Fruit fly (Drosophila melanogaster) whole organism, embryonic: ENCODE results near the gene ppk.

Experiments used
- Adf1 ChIP-seq: fragments of 200-800 bp; sonication (Bioruptor generic); IDR thresholded peaks from 2 replicates; pipeline ENCODE4 v1.3.6; 2022; ENCODE audit warnings: missing biosample characterization, missing genetic modification characterization
- Atf3 ChIP-seq: fragments of 200-800 bp; sonication (Bioruptor generic); optimal IDR thresholded peaks from 3 replicates; lab custom pipeline; 2016; ENCODE audit warnings: missing biosample characterization, missing genetic modification characterization
- Bdp1 ChIP-seq: fragments of 200-800 bp; sonication (Bioruptor generic); optimal IDR thresholded peaks from 3 replicates; lab custom pipeline; 2016; ENCODE audit warnings: missing biosample characterization, missing genetic modification characterization
- CG11085 ChIP-seq: fragments of 200-800 bp; sonication (Bioruptor generic); IDR thresholded peaks from 2 replicates; pipeline ENCODE4 v1.3.6; 2022; ENCODE audit warnings: missing biosample characterization, missing genetic modification characterization
- CG11093 ChIP-seq: fragments of 200-800 bp; sonication (Bioruptor generic); IDR thresholded peaks from 3 replicates; pipeline ENCODE4 v1.3.6; 2022; ENCODE audit warnings: missing biosample characterization, missing genetic modification characterization
- CG12219 ChIP-seq: fragments of 200-800 bp; sonication (Bioruptor generic); optimal IDR thresholded peaks from 3 replicates; lab custom pipeline; 2018; ENCODE audit warnings: missing biosample characterization, mild to moderate bottlenecking, missing genetic modification characterization
- CG15073 ChIP-seq: fragments of 200-800 bp; sonication (Bioruptor generic); optimal IDR thresholded peaks from 2 replicates; lab custom pipeline; 2016; ENCODE audit warnings: missing biosample characterization, missing genetic modification characterization
- CG17359 ChIP-seq: fragments of 200-800 bp; sonication (Bioruptor generic); optimal IDR thresholded peaks from 3 replicates; lab custom pipeline; 2018; ENCODE audit warnings: missing biosample characterization, mild to moderate bottlenecking, missing genetic modification characterization, moderate library complexity
- CG17568 ChIP-seq: fragments of 200-800 bp; sonication (Bioruptor generic); optimal IDR thresholded peaks from 2 replicates; lab custom pipeline; 2018; ENCODE audit warnings: missing biosample characterization, mild to moderate bottlenecking, missing genetic modification characterization, moderate library complexity
- CG18262 ChIP-seq: fragments of 200-800 bp; optimal IDR thresholded peaks from 3 replicates; lab custom pipeline; 2019; ENCODE audit warnings: missing biosample characterization, mild to moderate bottlenecking, missing genetic modification characterization, moderate library complexity
- CG2889 ChIP-seq: fragments of 200-800 bp; sonication (Bioruptor generic); IDR thresholded peaks from 3 replicates; pipeline ENCODE4 v1.3.6; 2022; ENCODE audit warnings: missing biosample characterization, missing genetic modification characterization
- CG32532 ChIP-seq: fragments of 200-800 bp; sonication (Bioruptor generic); IDR thresholded peaks from 2 replicates; pipeline ENCODE4 v1.3.6; 2022; ENCODE audit warnings: missing biosample characterization, missing genetic modification characterization
- CG3281 ChIP-seq: fragments of 200-800 bp; sonication (Bioruptor generic); optimal IDR thresholded peaks from 3 replicates; lab custom pipeline; 2017; ENCODE audit warnings: missing biosample characterization, mild to moderate bottlenecking, missing genetic modification characterization
- CG4404 ChIP-seq: fragments of 200-800 bp; sonication (Bioruptor generic); IDR thresholded peaks from 2 replicates; pipeline ENCODE4 v1.3.6; 2022; ENCODE audit warnings: missing biosample characterization, missing genetic modification characterization
- CG4424 ChIP-seq: fragments of 200-800 bp; sonication (Bioruptor generic); optimal IDR thresholded peaks from 3 replicates; lab custom pipeline; 2016; ENCODE audit warnings: missing biosample characterization, missing genetic modification characterization
- CG6272 ChIP-seq: fragments of 200-800 bp; sonication (Bioruptor generic); IDR thresholded peaks from 2 replicates; pipeline ENCODE4 v1.3.6; 2022; ENCODE audit warnings: missing biosample characterization, missing genetic modification characterization
- CG6854 ChIP-seq: fragments of 200-800 bp; sonication (Bioruptor generic); optimal IDR thresholded peaks from 3 replicates; lab custom pipeline; 2017; ENCODE audit warnings: missing biosample characterization, mild to moderate bottlenecking, missing genetic modification characterization
- CG8290 ChIP-seq, 3 experiments: fragments of 200-800 bp; sonication (Bioruptor generic); optimal IDR thresholded peaks; 2 replicates each; lab custom pipeline; 2016 to 2019; ENCODE audit warnings: missing biosample characterization in 3 of 3, missing genetic modification characterization in 3 of 3, mild to moderate bottlenecking in 2 of 3, moderate library complexity in 1 of 3
- CG8944 ChIP-seq: fragments of 200-800 bp; sonication (Bioruptor generic); optimal IDR thresholded peaks from 3 replicates; lab custom pipeline; 2016; ENCODE audit warnings: missing biosample characterization, missing genetic modification characterization
- CoRest ChIP-seq: fragments of 200-800 bp; sonication (Bioruptor generic); optimal IDR thresholded peaks from 3 replicates; lab custom pipeline; 2018; ENCODE audit warnings: missing biosample characterization, mild to moderate bottlenecking, missing genetic modification characterization, moderate library complexity
- GATAe ChIP-seq: fragments of 200-800 bp; sonication (Bioruptor generic); conservative IDR thresholded peaks from 2 replicates; pipeline ENCODE4 v1.3.6; 2022; ENCODE audit warnings: missing biosample characterization, missing genetic modification characterization
- Hr39 ChIP-seq: fragments of >200 bp; optimal IDR thresholded peaks from 2 replicates; lab custom pipeline; 2017
- NC2α ChIP-seq: fragments of 200-800 bp; sonication (Bioruptor generic); optimal IDR thresholded peaks from 2 replicates; lab custom pipeline; 2016; ENCODE audit warnings: missing biosample characterization, missing genetic modification characterization
- Optix ChIP-seq: fragments of 200-800 bp; sonication (Bioruptor generic); IDR thresholded peaks from 3 replicates; pipeline ENCODE4 v1.3.6; 2022; ENCODE audit warnings: missing biosample characterization, missing genetic modification characterization
- Poxn ChIP-seq: fragments of 200-800 bp; sonication (Bioruptor generic); IDR thresholded peaks from 2 replicates; pipeline ENCODE4 v1.3.6; 2022; ENCODE audit warnings: missing biosample characterization, missing genetic modification characterization
- Sry-δ ChIP-seq: fragments of 200-800 bp; sonication (Bioruptor generic); optimal IDR thresholded peaks from 2 replicates; lab custom pipeline; 2016; ENCODE audit warnings: missing biosample characterization, missing genetic modification characterization
- Xrp1 ChIP-seq: fragments of 200-800 bp; sonication (Bioruptor generic); IDR thresholded peaks from 2 replicates; pipeline ENCODE4 v1.3.6; 2022; ENCODE audit warnings: missing biosample characterization, missing genetic modification characterization
- bcd ChIP-seq: fragments of 200-800 bp; sonication (Bioruptor generic); optimal IDR thresholded peaks from 2 replicates; lab custom pipeline; 2017; ENCODE audit warnings: missing biosample characterization, mild to moderate bottlenecking, missing genetic modification characterization
- cg ChIP-seq: fragments of 200-800 bp; sonication (Bioruptor generic); optimal IDR thresholded peaks from 3 replicates; lab custom pipeline; 2019; ENCODE audit warnings: missing biosample characterization, mild to moderate bottlenecking, missing genetic modification characterization, moderate library complexity
- chn ChIP-seq: fragments of 200-800 bp; sonication (Bioruptor generic); optimal IDR thresholded peaks from 2 replicates; lab custom pipeline; 2016; ENCODE audit warnings: missing biosample characterization, missing genetic modification characterization
- corto ChIP-seq: fragments of 200-800 bp; sonication (Bioruptor generic); optimal IDR thresholded peaks from 2 replicates; lab custom pipeline; 2016; ENCODE audit warnings: missing biosample characterization, mild to moderate bottlenecking, missing genetic modification characterization, moderate library complexity
- fd102C ChIP-seq: fragments of 200-800 bp; sonication (Bioruptor generic); optimal IDR thresholded peaks from 2 replicates; lab custom pipeline; 2018; ENCODE audit warnings: missing biosample characterization, mild to moderate bottlenecking, missing genetic modification characterization, moderate library complexity
- ftz-f1 ChIP-seq: fragments of 200-800 bp; sonication (Bioruptor generic); optimal IDR thresholded peaks from 2 replicates; lab custom pipeline; 2016; ENCODE audit warnings: missing biosample characterization, missing genetic modification characterization
- gce ChIP-seq: fragments of 200-800 bp; sonication (Bioruptor generic); IDR thresholded peaks from 3 replicates; pipeline ENCODE4 v1.3.6; 2022; ENCODE audit warnings: missing biosample characterization, missing genetic modification characterization
- grau ChIP-seq: fragments of 200-800 bp; optimal IDR thresholded peaks from 3 replicates; lab custom pipeline; 2019; ENCODE audit warnings: missing biosample characterization, mild to moderate bottlenecking, missing genetic modification characterization, moderate library complexity
- hb ChIP-seq: fragments of 200-800 bp; sonication (Bioruptor generic); IDR thresholded peaks from 3 replicates; pipeline ENCODE4 v1.3.6; 2022; ENCODE audit warnings: missing biosample characterization, missing genetic modification characterization; ENCODE audit not compliant: partially characterized antibody
- jing ChIP-seq: fragments of 200-800 bp; sonication (Bioruptor generic); optimal IDR thresholded peaks from 2 replicates; lab custom pipeline; 2018; ENCODE audit warnings: missing biosample characterization, mild to moderate bottlenecking, missing genetic modification characterization
- kah ChIP-seq: fragments of 200-800 bp; sonication (Bioruptor generic); optimal IDR thresholded peaks from 2 replicates; lab custom pipeline; 2018; ENCODE audit warnings: missing biosample characterization, mild to moderate bottlenecking, missing genetic modification characterization
- lola ChIP-seq, 3 experiments: fragments of >200 bp in 2 of 3; fragments of 200-800 bp in 1 of 3; sonication (Bioruptor generic) in 1 of 3; optimal IDR thresholded peaks; 2 replicates each; lab custom pipeline; 2017 to 2019; ENCODE audit warnings: missing biosample characterization in 3 of 3, missing genetic modification characterization in 3 of 3, mild to moderate bottlenecking in 1 of 3, moderate library complexity in 1 of 3
- pan ChIP-seq, 4 experiments: fragments of >200 bp in 3 of 4; fragments of 200-800 bp in 1 of 4; sonication (Bioruptor generic) in 1 of 4; optimal IDR thresholded peaks in 3 of 4; IDR thresholded peaks in 1 of 4; 2 replicates each; pipeline versions ENCODE4 v1.3.6 to Lab custom; 2017 to 2022; ENCODE audit warnings: missing biosample characterization in 2 of 4, missing genetic modification characterization in 2 of 4, mixed read lengths in 1 of 4
- slou ChIP-seq: fragments of 200-800 bp; sonication (Bioruptor generic); optimal IDR thresholded peaks from 3 replicates; lab custom pipeline; 2016; ENCODE audit warnings: missing biosample characterization, missing genetic modification characterization
- tio ChIP-seq: fragments of 200-800 bp; sonication (Bioruptor generic); optimal IDR thresholded peaks from 2 replicates; lab custom pipeline; 2017; ENCODE audit warnings: missing biosample characterization, missing genetic modification characterization, inconsistent platforms
- trem ChIP-seq: fragments of 200-800 bp; optimal IDR thresholded peaks from 3 replicates; lab custom pipeline; 2019; ENCODE audit warnings: missing biosample characterization, mild to moderate bottlenecking, missing genetic modification characterization, moderate library complexity
- vvl ChIP-seq: fragments of 200-800 bp; sonication (Bioruptor generic); IDR thresholded peaks from 2 replicates; pipeline ENCODE4 v1.3.6; 2022; ENCODE audit warnings: missing biosample characterization, missing genetic modification characterization

Gene ppk

dm6 chr2L:14369933-14370776 lies 10.8 kb downstream of the ppk start (continued):
- TF ChIP-seq cg (GFP tag; lab: Kevin White, UChicago) (no peak), Xrp1 (peak; percentile 58; the same call in 1 of the 2 replicates), Sry-δ (GFP tag; lab: Kevin White, UChicago) (no peak), kah (no peak), NC2α (no peak), chn (GFP tag; lab: Kevin White, UChicago) (no peak), CG3281 (GFP tag; lab: Kevin White, UChicago) (no peak), Hr39 (lab: Kevin White, UChicago) (peak; percentile 99), CoRest (tag; lab: Kevin White, UChicago) (no peak), hb (GFP tag; lab: Robert Waterston, UW) (no peak), CG17359 (tag; lab: Kevin White, UChicago) (peak; percentile 41), pan (optimal IDR thresholded peaks at IDR 0.05; lab: Kevin White, UChicago) (no peak), pan (GFP tag; optimal IDR thresholded peaks at IDR 0.05 in 1 of 2, IDR thresholded peaks at IDR 0.05 in 1 of 2) (peak in 1 of 2 experiments; percentile 38), Atf3 (GFP tag; lab: Kevin White, UChicago) (peak; percentile 26), ftz-f1 (GFP tag; lab: Kevin White, UChicago) (no peak), CG2889 (GFP tag; lab: Robert Waterston, UW) (0 out of 3 replicates have a peak, but pooled peaks have one; percentile 47), CG12219 (GFP tag; lab: Kevin White, UChicago) (peak; percentile 11), gce (GFP tag; lab: Robert Waterston, UW) (0 out of 3 replicates have a peak, but pooled peaks have one; percentile 11), CG6854 (GFP tag; lab: Kevin White, UChicago) (no peak), CG8944 (no peak), fd102C (no peak), grau (tag; lab: Kevin White, UChicago) (peak; percentile 25), CG11085 (GFP tag; lab: Robert Waterston, UW) (no peak), tio (GFP tag; lab: Kevin White, UChicago) (peak; percentile 36), Bdp1 (no peak), CG8290 (GFP tag; optimal IDR thresholded peaks at IDR 0.05; lab: Kevin White, UChicago) (no peak), CG8290 (tag; optimal IDR thresholded peaks at IDR 0.05; lab: Kevin White, UChicago) (peak in 1 of 2 experiments; percentile 35), CG32532 (GFP tag; lab: Robert Waterston, UW) (no peak), bcd (GFP tag; lab: Kevin White, UChicago) (no peak), CG4424 (GFP tag; lab: Kevin White, UChicago) (peak; percentile 12), GATAe (GFP tag; lab: Robert Waterston, UW) (no peak), CG6272 (GFP tag; lab: Robert Waterston, UW) (no peak), vvl (GFP tag; lab: Robert Waterston, UW) (peak; percentile 57; the same call in 1 of the 2 replicates), Poxn (GFP tag; lab: Robert Waterston, UW) (no peak), Adf1 (GFP tag; lab: Robert Waterston, UW) (no peak), lola (GFP tag; optimal IDR thresholded peaks at IDR 0.05; lab: Kevin White, UChicago) (peak in 1 of 3 experiments; percentile 4), Optix (peak; percentile 56; the same call in 1 of the 3 replicates), slou (GFP tag; lab: Kevin White, UChicago) (no peak), CG18262 (tag; lab: Kevin White, UChicago) (peak; percentile 30), CG15073 (GFP tag; lab: Kevin White, UChicago) (no peak), CG11093 (GFP tag; lab: Robert Waterston, UW) (no peak), CG17568 (no peak), jing (GFP tag; lab: Kevin White, UChicago) (peak; percentile 38), trem (peak; percentile 1), CG4404 (GFP tag; lab: Robert Waterston, UW) (peak; percentile 41; the same call in 1 of the 2 replicates), corto (GFP tag; lab: Kevin White, UChicago) (peak; percentile 91)
